Fruit fly (Drosophila melanogaster): ENCODE results near the gene CG31013.
A peak's percentile ranks its signal among the peaks of the same experiment; 100 is the strongest.

CG31013 gene

DNA sequence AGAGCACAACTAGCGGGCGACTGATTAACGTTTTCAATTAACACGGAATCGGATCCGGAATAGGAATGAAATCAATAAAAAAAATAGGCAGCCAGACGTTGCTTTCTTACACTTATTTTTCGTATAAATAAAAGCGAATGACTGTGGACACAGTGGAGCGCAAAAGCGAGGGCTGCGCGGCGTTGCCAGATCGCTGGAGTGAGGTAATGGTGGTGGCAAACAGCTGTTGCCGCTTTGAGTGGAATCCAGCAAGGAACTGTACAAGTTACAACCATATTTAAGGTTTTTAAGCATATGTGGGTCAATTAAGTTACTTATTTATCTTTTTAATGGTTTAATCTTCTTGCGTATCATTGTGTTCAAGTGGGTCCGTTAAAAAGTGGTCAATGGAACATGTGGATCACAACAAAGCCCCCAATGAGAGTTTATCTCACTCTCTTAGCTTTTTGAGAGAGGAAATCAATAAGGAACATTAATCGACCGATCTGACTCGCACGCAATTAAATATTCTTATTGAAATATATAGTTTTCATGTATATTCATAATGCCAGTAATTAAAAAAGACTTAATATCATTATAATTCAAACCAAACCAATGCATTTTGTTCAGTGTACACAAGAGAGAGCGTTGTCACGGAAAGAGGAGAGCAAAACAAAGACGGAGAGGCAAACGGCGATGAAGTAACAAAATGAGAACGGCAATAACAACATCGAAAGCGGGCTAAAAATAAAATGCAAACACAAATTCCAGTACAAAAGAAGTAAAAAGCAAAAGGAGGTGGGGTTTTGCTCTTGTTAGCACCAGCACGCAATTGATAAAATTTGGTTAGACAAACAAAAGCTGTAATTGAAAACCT lies 45.3 kb downstream of the CG31013 start (continued):
- peak; percentile 86 for TF ChIP-seq CHES-1-like (GFP tag; optimal IDR thresholded peaks at IDR 0.05)
- peak; percentile 38; the same call in 1 of the 2 replicates for TF ChIP-seq amos (GFP tag; IDR thresholded peaks at IDR 0.05; ENCODE audit: partially characterized antibody)
- TF ChIP-seq disco-r (GFP tag; optimal IDR thresholded peaks at IDR 0.05) = peak; percentile 76
- TF ChIP-seq CG1792 (GFP tag; optimal IDR thresholded peaks at IDR 0.05) = peak; percentile 82
- peak; percentile 88 for TF ChIP-seq Spps (tag; optimal IDR thresholded peaks at IDR 0.05)
- peak; percentile 87 for TF ChIP-seq CG1602 (GFP tag; optimal IDR thresholded peaks at IDR 0.05)
- TF ChIP-seq Oaz (GFP tag; IDR thresholded peaks at IDR 0.05) = peak; percentile 88
- peak; percentile 43 for TF ChIP-seq Sry-δ (GFP tag; optimal IDR thresholded peaks at IDR 0.05)
- peak; percentile 93 for TF ChIP-seq CG8924 (tag; optimal IDR thresholded peaks at IDR 0.05)
- TF ChIP-seq CG11085 (GFP tag; IDR thresholded peaks at IDR 0.05) = peak; percentile 84
- peak; percentile 90 for TF ChIP-seq CG5245 (GFP tag; optimal IDR thresholded peaks at IDR 0.05)
- TF ChIP-seq Eip74EF (GFP tag; optimal IDR thresholded peaks at IDR 0.05) = peak in 1 of 2 experiments; percentile 90
- TF ChIP-seq Max (GFP tag; optimal IDR thresholded peaks at IDR 0.05) = peak; percentile 91
- peak; percentile 78 for TF ChIP-seq CG17568 (GFP tag; optimal IDR thresholded peaks at IDR 0.05)
- TF ChIP-seq CG10565 (GFP tag; optimal IDR thresholded peaks at IDR 0.05) = no peak
- TF ChIP-seq CG12155 (GFP tag; optimal IDR thresholded peaks at IDR 0.05) = peak; percentile 83
- peak; percentile 94 for TF ChIP-seq Atf6 (GFP tag; IDR thresholded peaks at IDR 0.05)
- TF ChIP-seq Pdp1 (GFP tag; optimal IDR thresholded peaks at IDR 0.05) = peak; percentile 89 to 92
- peak; percentile 93 for TF ChIP-seq dmrt99B (tag; optimal IDR thresholded peaks at IDR 0.05)
- peak; percentile 91 for TF ChIP-seq CG4854 (GFP tag; optimal IDR thresholded peaks at IDR 0.05)
- peak; percentile 92 for TF ChIP-seq CG3281 (GFP tag; optimal IDR thresholded peaks at IDR 0.05)
- peak; percentile 79 for TF ChIP-seq Hmx (GFP tag; optimal IDR thresholded peaks at IDR 0.05)
- TF ChIP-seq Abd-B (GFP tag; optimal IDR thresholded peaks at IDR 0.05) = peak; percentile 70
- TF ChIP-seq CG15269 (tag; optimal IDR thresholded peaks at IDR 0.05) = peak; percentile 90
- TF ChIP-seq CG9437 (GFP tag; optimal IDR thresholded peaks at IDR 0.05) = peak; percentile 85
- TF ChIP-seq CG6854 (GFP tag; optimal IDR thresholded peaks at IDR 0.05) = peak; percentile 90
- peak; percentile 67 for TF ChIP-seq CG11398 (GFP tag; optimal IDR thresholded peaks at IDR 0.05)
- TF ChIP-seq hbn (GFP tag; IDR thresholded peaks at IDR 0.05; ENCODE audit: partially characterized antibody) = no peak
- TF ChIP-seq dmrt11E (tag; optimal IDR thresholded peaks at IDR 0.05) = peak; percentile 79
- no peak for TF ChIP-seq fru (optimal IDR thresholded peaks at IDR 0.05)
- peak; percentile 89 for TF ChIP-seq CG32767 (GFP tag; IDR thresholded peaks at IDR 0.05)
- peak; percentile 77 for TF ChIP-seq jumu (GFP tag; optimal IDR thresholded peaks at IDR 0.05)
- peak; percentile 67 for TF ChIP-seq CG2116 (GFP tag; optimal IDR thresholded peaks at IDR 0.05)
- peak; percentile 75 for TF ChIP-seq sug (tag; optimal IDR thresholded peaks at IDR 0.05)
- peak; percentile 93 for TF ChIP-seq CG2712 (tag; optimal IDR thresholded peaks at IDR 0.05)
- TF ChIP-seq CG17912 (GFP tag; optimal IDR thresholded peaks at IDR 0.05) = peak; percentile 36
- TF ChIP-seq CG10147 (GFP tag; optimal IDR thresholded peaks at IDR 0.05) = peak; percentile 89
- TF ChIP-seq CoRest (tag; optimal IDR thresholded peaks at IDR 0.05) = peak; percentile 88
- TF ChIP-seq maf-S (GFP tag; optimal IDR thresholded peaks at IDR 0.05) = peak; percentile 84
- TF ChIP-seq mirr (GFP tag; optimal IDR thresholded peaks at IDR 0.05) = peak; percentile 24
- TF ChIP-seq CG9932 (GFP tag; IDR thresholded peaks at IDR 0.05) = peak; percentile 87
- TF ChIP-seq ase (GFP tag; IDR thresholded peaks at IDR 0.05) = peak; percentile 93; the same call in 2 of the 3 replicates
- TF ChIP-seq zen2 (GFP tag; IDR thresholded peaks at IDR 0.05; ENCODE audit: partially characterized antibody) = no peak
- no peak for TF ChIP-seq yki (optimal IDR thresholded peaks at IDR 0.05)
- TF ChIP-seq CG12236 (GFP tag; optimal IDR thresholded peaks at IDR 0.05) = peak; percentile 74
- peak; percentile 38; the same call in 1 of the 3 replicates for TF ChIP-seq CG6791 (GFP tag; IDR thresholded peaks at IDR 0.05; ENCODE audit: partially characterized antibody)
- TF ChIP-seq Rx (GFP tag; IDR thresholded peaks at IDR 0.05) = peak; percentile 86
- peak; percentile 91 for TF ChIP-seq Oli (tag; optimal IDR thresholded peaks at IDR 0.05)

Data from whole organism, embryonic.